Worm (Caenorhabditis elegans): Measurements from ENCODE around the gene srw-127.
A peak's percentile ranks its signal among the peaks of the same experiment; 100 is the strongest.

The srw-127 gene

DNA sequence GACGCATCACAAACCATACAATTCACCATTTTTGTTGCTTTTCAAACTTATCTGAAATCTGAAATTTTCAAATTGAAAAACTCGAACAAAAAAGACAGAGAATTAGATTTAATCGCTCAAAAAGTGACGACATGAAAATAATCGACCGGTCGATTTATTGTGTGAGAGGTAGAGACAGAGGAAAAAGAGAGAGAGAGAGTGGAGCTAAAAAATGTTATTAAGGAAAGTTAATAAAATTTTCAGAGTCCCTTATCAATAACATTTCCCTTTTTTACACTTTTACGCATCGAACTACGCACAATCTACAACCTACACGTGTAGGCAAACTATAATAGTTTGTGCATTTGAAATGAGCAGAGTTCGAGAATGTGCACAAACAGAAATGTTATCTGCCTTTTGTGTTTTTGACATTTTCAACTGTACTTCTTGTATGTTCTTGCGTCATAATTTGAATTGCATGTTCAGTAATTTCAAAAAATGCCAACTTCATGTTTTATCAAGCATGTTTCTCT is 15.6 kb upstream of the srw-127 start, which contains the start of gene nhr-107:
TSS of gene nhr-107 (minus strand) at position 51 of the 512 bp plus-strand sequence.
- peak; percentile 33 for TF ChIP-seq pqm-1 (tag; optimal IDR thresholded peaks at IDR 0.05)
- TF ChIP-seq ceh-9 (tag; optimal IDR thresholded peaks at IDR 0.05), result no peak
- no peak for TF ChIP-seq unc-39 (tag; optimal IDR thresholded peaks at IDR 0.05)
- no peak for TF ChIP-seq fos-1 (tag; optimal IDR thresholded peaks at IDR 0.05)
- TF ChIP-seq egl-27 (tag; optimal IDR thresholded peaks at IDR 0.05), result no peak
- TF ChIP-seq unc-62 (GFP tag; optimal IDR thresholded peaks at IDR 0.05), result no peak
- peak; percentile 70 for TF ChIP-seq elt-2 (tag; optimal IDR thresholded peaks at IDR 0.05)
- TF ChIP-seq eor-1 (tag; optimal IDR thresholded peaks at IDR 0.05), result no peak

DNA sequence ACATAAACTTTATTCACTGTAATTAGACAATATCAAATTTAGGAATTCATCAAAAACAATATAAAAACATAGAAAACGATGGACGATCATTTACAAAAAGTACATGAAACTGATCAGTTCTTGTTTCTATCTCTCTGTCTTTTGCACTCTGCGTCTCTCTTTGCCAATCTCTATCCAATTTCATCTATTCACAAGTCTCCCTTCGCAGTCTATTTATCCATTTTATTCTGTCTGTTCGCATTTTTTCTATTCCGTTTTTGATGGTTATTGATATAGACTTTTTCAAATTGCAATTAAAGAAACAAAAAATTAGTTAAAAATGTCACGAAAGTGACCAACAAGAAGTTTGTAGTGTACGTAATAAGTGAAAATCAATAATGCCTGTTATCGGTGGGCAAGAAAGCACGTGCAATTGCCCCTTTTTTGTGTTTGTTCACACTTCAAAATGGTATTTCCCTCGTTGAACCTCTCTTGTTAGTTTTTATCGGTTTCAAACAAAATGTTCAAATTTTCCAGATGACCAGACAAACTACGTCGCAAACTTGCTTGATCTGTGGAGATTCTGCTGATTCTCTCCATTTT is 14.3 kb upstream of the srw-127 start, which contains the start of gene nhr-42:
TSS of gene nhr-42 (plus strand) at position 517 of the 582 bp plus-strand sequence.
- TF ChIP-seq ceh-28 (tag; optimal IDR thresholded peaks at IDR 0.05) (no peak), nhr-76 (tag; optimal IDR thresholded peaks at IDR 0.05) (peak; percentile 57), snpc-4 (tag; optimal IDR thresholded peaks at IDR 0.05) (no peak), nhr-25 (tag; optimal IDR thresholded peaks at IDR 0.05) (peak; percentile 16), nfya-1 (tag; optimal IDR thresholded peaks at IDR 0.05; ENCODE audit: insufficient read depth) (peak; percentile 14), ceh-82 (tag; optimal IDR thresholded peaks at IDR 0.05) (no peak), egl-5 (tag; optimal IDR thresholded peaks at IDR 0.05) (no peak), lin-15B (tag; optimal IDR thresholded peaks at IDR 0.05) (no peak), ztf-11 (tag; optimal IDR thresholded peaks at IDR 0.05) (no peak), jun-1 (tag; optimal IDR thresholded peaks at IDR 0.05) (no peak), nhr-43 (tag; optimal IDR thresholded peaks at IDR 0.05; ENCODE audit: poor library complexity, severe bottlenecking) (peak; percentile 5), pqm-1 (tag; optimal IDR thresholded peaks at IDR 0.05) (peak; percentile 56), elt-2 (tag; optimal IDR thresholded peaks at IDR 0.05) (peak; percentile 66), pha-4 (tag; optimal IDR thresholded peaks at IDR 0.05) (peak; percentile 84)

DNA sequence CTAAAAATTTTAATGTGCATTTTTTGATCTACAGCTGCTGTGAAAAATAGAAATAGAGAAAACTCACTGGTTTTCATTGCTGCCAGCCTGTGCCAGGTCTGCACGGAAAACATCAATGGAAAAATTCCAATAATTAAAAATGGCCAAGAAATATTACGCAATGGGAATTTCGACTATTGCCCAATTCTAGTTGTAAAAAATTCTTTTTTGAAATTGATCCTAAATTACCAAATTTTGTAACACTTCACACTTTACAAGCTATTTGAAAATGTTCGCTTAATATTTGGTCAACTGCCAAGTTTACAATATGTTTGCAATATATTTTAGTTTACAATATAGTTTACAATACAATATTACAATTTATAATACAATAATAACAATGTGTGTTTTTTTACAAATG is 12.0 kb upstream of the srw-127 start:
- peak; percentile 40 for TF ChIP-seq elt-2 (tag; optimal IDR thresholded peaks at IDR 0.05)
- TF ChIP-seq jun-1 (tag; optimal IDR thresholded peaks at IDR 0.05), result no peak

DNA sequence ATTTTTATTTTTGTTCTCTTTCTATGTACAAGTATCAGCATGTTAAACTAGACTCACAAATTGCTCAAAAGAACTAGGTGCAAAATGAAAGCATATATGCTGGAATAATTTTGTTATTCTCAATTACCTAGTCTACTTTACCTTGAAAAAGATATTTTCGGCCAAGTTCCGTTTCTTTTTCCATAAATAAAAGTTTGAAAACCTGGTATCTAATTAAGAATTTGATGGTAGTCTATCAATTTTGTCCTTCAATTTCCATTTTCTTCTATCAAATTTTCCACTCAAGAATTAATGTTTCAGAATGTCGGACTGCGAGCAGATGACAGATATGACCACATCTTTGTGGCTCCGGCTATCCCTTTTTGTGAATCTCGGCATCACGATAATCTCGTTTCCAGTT is 8.9 kb upstream of the srw-127 start, which contains the start of gene srab-4:
TSS of gene srab-4 (plus strand) at position 301 of the 400 bp plus-strand sequence.
- TF ChIP-seq hmg-11 (tag; optimal IDR thresholded peaks at IDR 0.05) (no peak), pha-4 (tag; optimal IDR thresholded peaks at IDR 0.05) (no peak), lin-39 (tag; optimal IDR thresholded peaks at IDR 0.05) (no peak), fos-1 (tag; optimal IDR thresholded peaks at IDR 0.05) (no peak), ZK546.5 (tag; optimal IDR thresholded peaks at IDR 0.05) (no peak), nhr-23 (tag; optimal IDR thresholded peaks at IDR 0.05) (no peak), ama-1 (optimal IDR thresholded peaks at IDR 0.05) (no peak), R02D3.7 (tag; optimal IDR thresholded peaks at IDR 0.05) (no peak), nhr-77 (tag; optimal IDR thresholded peaks at IDR 0.05) (no peak)

DNA sequence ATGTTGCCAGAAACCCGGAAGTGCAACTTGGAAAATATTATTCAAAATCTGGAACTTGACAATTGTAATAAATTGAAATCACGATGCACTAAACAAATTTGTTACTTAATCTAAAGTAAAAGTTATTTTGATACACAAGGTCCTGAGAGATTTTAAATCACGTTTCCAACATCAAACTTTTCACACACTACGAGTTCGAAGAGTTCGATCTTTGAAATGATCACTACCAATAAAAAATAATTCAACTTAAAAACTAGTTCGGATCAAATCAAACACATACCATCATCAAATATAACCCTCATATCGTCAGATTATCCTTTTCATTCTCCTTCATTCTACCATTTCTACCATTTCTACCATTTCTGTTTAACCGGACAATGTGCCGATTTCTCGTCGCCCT is 6.8 kb upstream of the srw-127 start, which contains the start of gene spig-10:
TSS of gene spig-10 (plus strand) at position 301 of the 400 bp plus-strand sequence.
- no peak for TF ChIP-seq nhr-11 (tag; optimal IDR thresholded peaks at IDR 0.05)
- no peak for TF ChIP-seq nfya-1 (tag; optimal IDR thresholded peaks at IDR 0.05; ENCODE audit: insufficient read depth)
- no peak for TF ChIP-seq snpc-4 (tag; optimal IDR thresholded peaks at IDR 0.05)
- no peak for TF ChIP-seq fkh-2 (tag; optimal IDR thresholded peaks at IDR 0.05)
- TF ChIP-seq skn-1 (tag; optimal IDR thresholded peaks at IDR 0.05), result no peak
- TF ChIP-seq zag-1 (tag; optimal IDR thresholded peaks at IDR 0.05), result no peak
- TF ChIP-seq unc-39 (tag; optimal IDR thresholded peaks at IDR 0.05), result no peak
- no peak for TF ChIP-seq elt-1 (tag; optimal IDR thresholded peaks at IDR 0.05)
- no peak for TF ChIP-seq nhr-23 (tag; optimal IDR thresholded peaks at IDR 0.05)
- TF ChIP-seq R02D3.7 (tag; optimal IDR thresholded peaks at IDR 0.05), result no peak
- TF ChIP-seq nhr-237 (tag; optimal IDR thresholded peaks at IDR 0.05), result no peak
- TF ChIP-seq lin-15B (tag; optimal IDR thresholded peaks at IDR 0.05), result no peak
- TF ChIP-seq nhr-25 (tag; optimal IDR thresholded peaks at IDR 0.05), result no peak
- no peak for TF ChIP-seq ztf-11 (tag; optimal IDR thresholded peaks at IDR 0.05)
- no peak for TF ChIP-seq nhr-12 (tag; optimal IDR thresholded peaks at IDR 0.05)
- no peak for TF ChIP-seq nhr-76 (tag; optimal IDR thresholded peaks at IDR 0.05)
- no peak for TF ChIP-seq unc-62 (GFP tag; optimal IDR thresholded peaks at IDR 0.05)
- TF ChIP-seq lsy-12 (tag; optimal IDR thresholded peaks at IDR 0.05), result no peak
